Worm (Caenorhabditis elegans) whole organism, late embryonic: Measurements from ENCODE around the gene abhd-12.

Source experiments
- F13H6.1 ChIP-seq: sonication (generic microtip); optimal IDR thresholded peaks from 2 replicates; lab custom pipeline; 2016; ENCODE audit warnings: missing genetic modification characterization, missing compliant biosample characterization
- ama-1 ChIP-seq: fragments of 150-350 bp; optimal IDR thresholded peaks from 2 replicates; lab custom pipeline; 2014
- ceh-9 ChIP-seq: sonication (generic microtip); optimal IDR thresholded peaks from 2 replicates; lab custom pipeline; 2016; ENCODE audit warnings: mild to moderate bottlenecking, missing genetic modification characterization, inconsistent platforms, missing compliant biosample characterization
- fkh-6 ChIP-seq: sonication (generic microtip); optimal IDR thresholded peaks from 2 replicates; lab custom pipeline; 2016; ENCODE audit warnings: missing genetic modification characterization, missing compliant biosample characterization
- lin-11 ChIP-seq: fragments of 200-800 bp; sonication (Bioruptor generic); optimal IDR thresholded peaks from 2 replicates; lab custom pipeline; 2018; ENCODE audit warnings: mild to moderate bottlenecking, missing genetic modification characterization, missing compliant biosample characterization
- pqm-1 ChIP-seq: sonication (generic microtip); optimal IDR thresholded peaks from 2 replicates; lab custom pipeline; 2016; ENCODE audit warnings: missing genetic modification characterization, missing compliant biosample characterization
- unc-55 ChIP-seq: sonication (generic microtip); optimal IDR thresholded peaks from 2 replicates; lab custom pipeline; 2017; ENCODE audit warnings: missing biosample characterization, missing genetic modification reagents, missing genetic modification characterization

- no peak for TF ChIP-seq lin-11 (tag; lab: Kevin White, UChicago)
- no peak for TF ChIP-seq unc-55
- no peak for TF ChIP-seq F13H6.1
- no peak for TF ChIP-seq ama-1
- no peak for TF ChIP-seq fkh-6 (tag; lab: Kevin White, UChicago)
- no peak for TF ChIP-seq pqm-1 (tag; lab: Kevin White, UChicago)
- TF ChIP-seq ceh-9 (tag; lab: Kevin White, UChicago), result no peak
Observed at ce11 chrV:8027429-8028142, 43.9 kb downstream of the abhd-12 start.
